Fruit fly (Drosophila melanogaster) S2 (cell line): Measurements from ENCODE around the gene Sgt1.
A peak's percentile ranks its signal among the peaks of the same experiment; 100 is the strongest.

Experiments
- CG8478 ChIP-seq: fragments of >200 bp; optimal IDR thresholded peaks from 2 replicates; lab custom pipeline; 2018
- CTCF ChIP-seq, 2 experiments: fragments of >200 bp; optimal IDR thresholded peaks; 2 replicates each; lab custom pipeline; 2018

The Sgt1 gene

dm6 chr3R:8305110-8305509 is at the start of gene Sgt1:
Gene Sgt1 (minus strand): TSS chr3R:8305274.
- TF ChIP-seq CTCF (optimal IDR thresholded peaks at IDR 0.05; lab: Kevin White, UChicago) = peak; percentile 34 to 63
- TF ChIP-seq CG8478 (lab: Kevin White, UChicago) = no peak

- no peak for TF ChIP-seq CTCF (optimal IDR thresholded peaks at IDR 0.05; lab: Kevin White, UChicago)
- TF ChIP-seq CG8478 (lab: Kevin White, UChicago) = no peak
These were observed 49.4 kb upstream of the Sgt1 start for dm6 chr3R:8354458-8354857.

- TF ChIP-seq CG8478 (lab: Kevin White, UChicago) (no peak), CTCF (optimal IDR thresholded peaks at IDR 0.05; lab: Kevin White, UChicago) (no peak)
These were observed 48.9 kb upstream of the Sgt1 start for dm6 chr3R:8353994-8354393.

- TF ChIP-seq CG8478 (lab: Kevin White, UChicago) (no peak), CTCF (optimal IDR thresholded peaks at IDR 0.05; lab: Kevin White, UChicago) (no peak)
These were observed 48.1 kb upstream of the Sgt1 start for dm6 chr3R:8352961-8353728.

- TF ChIP-seq CTCF (optimal IDR thresholded peaks at IDR 0.05; lab: Kevin White, UChicago) (no peak), CG8478 (lab: Kevin White, UChicago) (no peak)
These were observed 44.5 kb upstream of the Sgt1 start, which contains the start of gene Atg13 for dm6 chr3R:8349449-8350115. Gene Atg13 (plus strand): TSS chr3R:8349815.

dm6 chr3R:8349106-8349448 is 44.0 kb upstream of the Sgt1 start:
- TF ChIP-seq CG8478 (lab: Kevin White, UChicago) (no peak), CTCF (optimal IDR thresholded peaks at IDR 0.05; lab: Kevin White, UChicago) (no peak)

- no peak for TF ChIP-seq CG8478 (lab: Kevin White, UChicago)
- TF ChIP-seq CTCF (optimal IDR thresholded peaks at IDR 0.05; lab: Kevin White, UChicago) = no peak
These were observed 42.8 kb upstream of the Sgt1 start for dm6 chr3R:8347835-8348234.

dm6 chr3R:8347279-8347678 is 42.2 kb upstream of the Sgt1 start, which contains the start of gene CG7352:
Gene CG7352 (plus strand): TSS chr3R:8347579.
- no peak for TF ChIP-seq CG8478 (lab: Kevin White, UChicago)
- no peak for TF ChIP-seq CTCF (optimal IDR thresholded peaks at IDR 0.05; lab: Kevin White, UChicago)

dm6 chr3R:8344174-8344573 is 39.1 kb upstream of the Sgt1 start, which contains the start of gene DppIII:
Gene DppIII (plus strand): TSS chr3R:8344400.
- no peak for TF ChIP-seq CTCF (optimal IDR thresholded peaks at IDR 0.05; lab: Kevin White, UChicago)
- TF ChIP-seq CG8478 (lab: Kevin White, UChicago) = no peak

dm6 chr3R:8343251-8343744 is 38.2 kb upstream of the Sgt1 start, which contains the start of the genes PNKP and COX7AL:
Gene PNKP (minus strand): TSS chr3R:8343516.
Gene COX7AL (plus strand): TSS chr3R:8343669.
- TF ChIP-seq CG8478 (lab: Kevin White, UChicago) = no peak
- TF ChIP-seq CTCF (optimal IDR thresholded peaks at IDR 0.05; lab: Kevin White, UChicago) = no peak

dm6 chr3R:8340675-8341275 is 35.7 kb upstream of the Sgt1 start, which contains the start of the genes COX7A and Arl2:
Gene COX7A (minus strand): TSS chr3R:8341043.
Gene Arl2 (plus strand): TSS chr3R:8341100.
- TF ChIP-seq CG8478 (lab: Kevin White, UChicago) = no peak
- peak in 1 of 2 experiments; percentile 16 for TF ChIP-seq CTCF (optimal IDR thresholded peaks at IDR 0.05; lab: Kevin White, UChicago)

- no peak for TF ChIP-seq CTCF (optimal IDR thresholded peaks at IDR 0.05; lab: Kevin White, UChicago)
- TF ChIP-seq CG8478 (lab: Kevin White, UChicago) = no peak
These were observed 31.0 kb upstream of the Sgt1 start for dm6 chr3R:8336012-8336567.

dm6 chr3R:8334982-8335381 is 29.9 kb upstream of the Sgt1 start:
- TF ChIP-seq CG8478 (lab: Kevin White, UChicago) = no peak
- no peak for TF ChIP-seq CTCF (optimal IDR thresholded peaks at IDR 0.05; lab: Kevin White, UChicago)

- TF ChIP-seq CTCF (optimal IDR thresholded peaks at IDR 0.05; lab: Kevin White, UChicago) (no peak), CG8478 (lab: Kevin White, UChicago) (no peak)
These were observed 29.4 kb upstream of the Sgt1 start for dm6 chr3R:8334471-8334783.
